Fruit fly (Drosophila melanogaster): ENCODE results near the gene Fur1.

Fur1 gene

DNA sequence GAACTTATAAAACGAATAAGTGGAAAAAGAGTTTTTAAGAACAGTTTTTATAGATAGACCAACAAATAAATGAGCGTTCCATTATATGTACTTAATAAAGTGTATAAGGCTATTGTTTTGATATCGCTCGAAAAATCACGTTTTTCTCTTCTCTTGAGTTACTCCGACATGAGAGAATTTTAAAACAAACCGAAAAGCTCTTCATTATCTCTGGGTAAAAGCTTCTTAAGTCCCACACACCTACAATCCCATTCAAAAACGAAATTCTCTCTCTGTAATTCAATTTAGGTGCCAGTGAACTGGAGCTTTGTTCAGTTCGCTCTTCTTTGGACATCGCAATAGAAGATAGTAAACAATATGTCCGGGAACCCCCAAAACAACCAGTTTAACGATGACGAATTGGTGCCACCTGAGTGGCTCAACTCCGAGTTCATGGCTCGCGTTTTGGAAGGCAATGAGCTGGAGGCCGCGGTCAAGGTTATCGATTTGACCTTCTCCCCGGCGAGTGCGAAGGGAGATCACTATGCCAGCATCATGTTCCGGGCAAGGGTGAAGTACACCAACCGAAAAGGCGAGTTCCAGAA lies 168.9 kb downstream of the Fur1 start, which contains the start of gene CG31436 (continued):
- TF ChIP-seq Trl (optimal IDR thresholded peaks at IDR 0.05) (peak; percentile 44 to 82), Trl (GFP tag; optimal IDR thresholded peaks at IDR 0.05) (no peak), ap (GFP tag; IDR thresholded peaks at IDR 0.05) (no peak), CG11398 (GFP tag; optimal IDR thresholded peaks at IDR 0.05) (no peak), Hr78 (GFP tag; optimal IDR thresholded peaks at IDR 0.05) (peak in 1 of 2 experiments; percentile 82), CG10366 (GFP tag; IDR thresholded peaks at IDR 0.05) (no peak), ems (GFP tag; optimal IDR thresholded peaks at IDR 0.05) (no peak), CG4404 (GFP tag; IDR thresholded peaks at IDR 0.05) (no peak), Camta (GFP tag; optimal IDR thresholded peaks at IDR 0.05) (no peak), CG12769 (tag; optimal IDR thresholded peaks at IDR 0.05) (peak; percentile 67), Rfx (GFP tag; IDR thresholded peaks at IDR 0.05) (no peak), CG8290 (GFP tag; optimal IDR thresholded peaks at IDR 0.05) (no peak), CG8290 (tag; optimal IDR thresholded peaks at IDR 0.05) (peak in 1 of 2 experiments; percentile 11), CG6791 (GFP tag; IDR thresholded peaks at IDR 0.05; ENCODE audit: partially characterized antibody) (no peak), CG9215 (GFP tag; IDR thresholded peaks at IDR 0.05) (no peak), ato (GFP tag; IDR thresholded peaks at IDR 0.05; ENCODE audit: partially characterized antibody) (no peak), CG1529 (GFP tag; optimal IDR thresholded peaks at IDR 0.05) (no peak), z (GFP tag; IDR thresholded peaks at IDR 0.05) (peak; percentile 41; the same call in 1 of the 3 replicates), CG8359 (GFP tag; optimal IDR thresholded peaks at IDR 0.05; ENCODE audit: borderline replicate concordance) (no peak), CG15514 (GFP tag; optimal IDR thresholded peaks at IDR 0.05) (peak; percentile 12), CG32772 (GFP tag; IDR thresholded peaks at IDR 0.05) (no peak), ftz-f1 (GFP tag; optimal IDR thresholded peaks at IDR 0.05) (peak; percentile 92), prd (optimal IDR thresholded peaks at IDR 0.05) (no peak), prd (GFP tag; IDR thresholded peaks at IDR 0.05) (no peak), Blimp-1 (GFP tag; optimal IDR thresholded peaks at IDR 0.05) (no peak), schlank (tag; optimal IDR thresholded peaks at IDR 0.05) (no peak), lab (GFP tag; optimal IDR thresholded peaks at IDR 0.05) (peak; percentile 9), CG4617 (GFP tag; optimal IDR thresholded peaks at IDR 0.05; ENCODE audit: borderline replicate concordance) (no peak), ATbp (GFP tag; optimal IDR thresholded peaks at IDR 0.05) (no peak), Sry-δ (GFP tag; optimal IDR thresholded peaks at IDR 0.05) (no peak), mirr (GFP tag; optimal IDR thresholded peaks at IDR 0.05) (peak; percentile 30), CG7357 (GFP tag; IDR thresholded peaks at IDR 0.05) (no peak), CG10267 (tag; optimal IDR thresholded peaks at IDR 0.05) (no peak), bab2 (GFP tag; optimal IDR thresholded peaks at IDR 0.05) (no peak), lbe (GFP tag; optimal IDR thresholded peaks at IDR 0.05) (peak; percentile 42), CG17385 (GFP tag; optimal IDR thresholded peaks at IDR 0.05) (no peak), da (GFP tag; optimal IDR thresholded peaks at IDR 0.05) (no peak), Ssrp (tag; optimal IDR thresholded peaks at IDR 0.05) (no peak), Eip74EF (GFP tag; optimal IDR thresholded peaks at IDR 0.05) (peak in 1 of 2 experiments; percentile 18), Xbp1 (GFP tag; optimal IDR thresholded peaks at IDR 0.05) (no peak), chinmo (GFP tag; IDR thresholded peaks at IDR 0.05; ENCODE audit: partially characterized antibody) (no peak), grn (GFP tag; optimal IDR thresholded peaks at IDR 0.05) (no peak), CG13296 (GFP tag; optimal IDR thresholded peaks at IDR 0.05) (no peak), Usf (GFP tag; optimal IDR thresholded peaks at IDR 0.05) (no peak), gce (GFP tag; IDR thresholded peaks at IDR 0.05) (no peak), sug (tag; optimal IDR thresholded peaks at IDR 0.05) (peak; percentile 47), exex (tag; optimal IDR thresholded peaks at IDR 0.05) (peak; percentile 42), sens (GFP tag) (no peak), CG13894 (tag; optimal IDR thresholded peaks at IDR 0.05) (peak; percentile 36)
